Fruit fly (Drosophila melanogaster): ENCODE data around the gene CG14219.

Gene CG14219

dm6 chrX:19611226-19611625 lies 21.3 kb upstream of the CG14219 start, which contains the start of the genes Shawn and Tyler:
Gene Shawn (plus strand): TSS chrX:19611526.
Gene Tyler (plus strand): TSS chrX:19611526.
- TF ChIP-seq ttk (optimal IDR thresholded peaks at IDR 0.05) (no peak), h (optimal IDR thresholded peaks at IDR 0.05) (no peak)

- TF ChIP-seq ttk (optimal IDR thresholded peaks at IDR 0.05) (no peak), h (optimal IDR thresholded peaks at IDR 0.05) (no peak), Myc (optimal IDR thresholded peaks at IDR 0.05) (no peak)
Measured at dm6 chrX:19608042-19608609, 18.2 kb upstream of the CG14219 start.

dm6 chrX:19606971-19607370 lies 17.0 kb upstream of the CG14219 start:
- TF ChIP-seq ttk (optimal IDR thresholded peaks at IDR 0.05) (no peak), insv (optimal IDR thresholded peaks at IDR 0.05) (no peak), Sin3A (optimal IDR thresholded peaks at IDR 0.05) (no peak)

- no peak for TF ChIP-seq h (optimal IDR thresholded peaks at IDR 0.05)
Measured at dm6 chrX:19606558-19606957, 16.6 kb upstream of the CG14219 start.

dm6 chrX:19605915-19606314 lies 15.9 kb upstream of the CG14219 start:
- no peak for TF ChIP-seq h (optimal IDR thresholded peaks at IDR 0.05)
- TF ChIP-seq insv (optimal IDR thresholded peaks at IDR 0.05) = no peak
- no peak for TF ChIP-seq ttk (optimal IDR thresholded peaks at IDR 0.05)
- no peak for TF ChIP-seq psq (optimal IDR thresholded peaks at IDR 0.05)
- TF ChIP-seq Myc (optimal IDR thresholded peaks at IDR 0.05) = no peak
- TF ChIP-seq Sin3A (optimal IDR thresholded peaks at IDR 0.05) = no peak

dm6 chrX:19604997-19605396 lies 15.0 kb upstream of the CG14219 start, which contains the start of gene CG14207:
Gene CG14207 (plus strand): TSS chrX:19605199.
- TF ChIP-seq Sin3A (optimal IDR thresholded peaks at IDR 0.05) (no peak), psq (optimal IDR thresholded peaks at IDR 0.05) (no peak), h (optimal IDR thresholded peaks at IDR 0.05) (no peak), insv (optimal IDR thresholded peaks at IDR 0.05) (no peak), ttk (optimal IDR thresholded peaks at IDR 0.05) (no peak), Myc (optimal IDR thresholded peaks at IDR 0.05) (no peak)

dm6 chrX:19603953-19604352 lies 14.0 kb upstream of the CG14219 start:
- TF ChIP-seq Sin3A (optimal IDR thresholded peaks at IDR 0.05) (no peak), ttk (optimal IDR thresholded peaks at IDR 0.05) (no peak), insv (optimal IDR thresholded peaks at IDR 0.05) (no peak), psq (optimal IDR thresholded peaks at IDR 0.05) (no peak), Myc (optimal IDR thresholded peaks at IDR 0.05) (no peak), h (optimal IDR thresholded peaks at IDR 0.05) (no peak)

dm6 chrX:19602483-19602882 lies 12.5 kb upstream of the CG14219 start:
- no peak for TF ChIP-seq h (optimal IDR thresholded peaks at IDR 0.05)
- no peak for TF ChIP-seq ttk (optimal IDR thresholded peaks at IDR 0.05)
- TF ChIP-seq insv (optimal IDR thresholded peaks at IDR 0.05) = no peak
- no peak for TF ChIP-seq Myc (optimal IDR thresholded peaks at IDR 0.05)
- TF ChIP-seq Sin3A (optimal IDR thresholded peaks at IDR 0.05) = no peak
- TF ChIP-seq psq (optimal IDR thresholded peaks at IDR 0.05) = no peak

- TF ChIP-seq psq (optimal IDR thresholded peaks at IDR 0.05) (no peak), Myc (optimal IDR thresholded peaks at IDR 0.05) (no peak), insv (optimal IDR thresholded peaks at IDR 0.05) (no peak), ttk (optimal IDR thresholded peaks at IDR 0.05) (no peak), h (optimal IDR thresholded peaks at IDR 0.05) (no peak), Sin3A (optimal IDR thresholded peaks at IDR 0.05) (no peak)
Measured at dm6 chrX:19601644-19602043, 11.7 kb upstream of the CG14219 start, which contains the start of gene CG14220. Gene CG14220 (minus strand): TSS chrX:19601851.

- TF ChIP-seq Myc (optimal IDR thresholded peaks at IDR 0.05) = no peak
- no peak for TF ChIP-seq ttk (optimal IDR thresholded peaks at IDR 0.05)
- TF ChIP-seq Sin3A (optimal IDR thresholded peaks at IDR 0.05) = no peak
Measured at dm6 chrX:19598503-19598902, 8.5 kb upstream of the CG14219 start.

dm6 chrX:19597684-19598363 lies 7.9 kb upstream of the CG14219 start, which contains the start of gene RpS10b:
Gene RpS10b (plus strand): TSS chrX:19598031.
- TF ChIP-seq Myc (optimal IDR thresholded peaks at IDR 0.05) (no peak), psq (optimal IDR thresholded peaks at IDR 0.05) (no peak), ttk (optimal IDR thresholded peaks at IDR 0.05) (no peak), insv (optimal IDR thresholded peaks at IDR 0.05) (no peak)

dm6 chrX:19595862-19596261 lies 5.9 kb upstream of the CG14219 start:
- TF ChIP-seq ttk (optimal IDR thresholded peaks at IDR 0.05) = no peak
- no peak for TF ChIP-seq Myc (optimal IDR thresholded peaks at IDR 0.05)
- no peak for TF ChIP-seq insv (optimal IDR thresholded peaks at IDR 0.05)
- no peak for TF ChIP-seq h (optimal IDR thresholded peaks at IDR 0.05)
- no peak for TF ChIP-seq Sin3A (optimal IDR thresholded peaks at IDR 0.05)
- no peak for TF ChIP-seq psq (optimal IDR thresholded peaks at IDR 0.05)

- TF ChIP-seq Sin3A (optimal IDR thresholded peaks at IDR 0.05) (no peak), Myc (optimal IDR thresholded peaks at IDR 0.05) (no peak), h (optimal IDR thresholded peaks at IDR 0.05) (no peak), ttk (optimal IDR thresholded peaks at IDR 0.05) (no peak), psq (optimal IDR thresholded peaks at IDR 0.05) (no peak), insv (optimal IDR thresholded peaks at IDR 0.05) (no peak)
Measured at dm6 chrX:19592309-19592708, 2.3 kb upstream of the CG14219 start, which contains the start of gene CG14205. Gene CG14205 (plus strand): TSS chrX:19592609.
